Fruit fly (Drosophila melanogaster) whole organism: ENCODE results near the gene CG17612.

Source experiments
- CG8478 ChIP-seq: fragments of >200 bp; optimal IDR thresholded peaks from 2 replicates; lab custom pipeline; 2018; ENCODE audit warnings: inconsistent platforms
- Dll ChIP-seq: fragments of >200 bp; optimal IDR thresholded peaks from 2 replicates; lab custom pipeline; 2017
- EcR ChIP-seq, 2 experiments: fragments of >200 bp; optimal IDR thresholded peaks; 2 replicates each; lab custom pipeline; 2017; ENCODE audit warnings: missing biosample characterization in 2 of 2, missing genetic modification characterization in 2 of 2, missing genetic modification reagents in 2 of 2
- pan ChIP-seq: fragments of >200 bp; optimal IDR thresholded peaks from 2 replicates; lab custom pipeline; 2017
- psq ChIP-seq: fragments of >200 bp; optimal IDR thresholded peaks from 2 replicates; lab custom pipeline; 2017
- usp ChIP-seq: fragments of >200 bp; optimal IDR thresholded peaks from 2 replicates; lab custom pipeline; 2017; ENCODE audit warnings: missing biosample characterization, missing genetic modification characterization, mixed read lengths

The CG17612 gene

DNA sequence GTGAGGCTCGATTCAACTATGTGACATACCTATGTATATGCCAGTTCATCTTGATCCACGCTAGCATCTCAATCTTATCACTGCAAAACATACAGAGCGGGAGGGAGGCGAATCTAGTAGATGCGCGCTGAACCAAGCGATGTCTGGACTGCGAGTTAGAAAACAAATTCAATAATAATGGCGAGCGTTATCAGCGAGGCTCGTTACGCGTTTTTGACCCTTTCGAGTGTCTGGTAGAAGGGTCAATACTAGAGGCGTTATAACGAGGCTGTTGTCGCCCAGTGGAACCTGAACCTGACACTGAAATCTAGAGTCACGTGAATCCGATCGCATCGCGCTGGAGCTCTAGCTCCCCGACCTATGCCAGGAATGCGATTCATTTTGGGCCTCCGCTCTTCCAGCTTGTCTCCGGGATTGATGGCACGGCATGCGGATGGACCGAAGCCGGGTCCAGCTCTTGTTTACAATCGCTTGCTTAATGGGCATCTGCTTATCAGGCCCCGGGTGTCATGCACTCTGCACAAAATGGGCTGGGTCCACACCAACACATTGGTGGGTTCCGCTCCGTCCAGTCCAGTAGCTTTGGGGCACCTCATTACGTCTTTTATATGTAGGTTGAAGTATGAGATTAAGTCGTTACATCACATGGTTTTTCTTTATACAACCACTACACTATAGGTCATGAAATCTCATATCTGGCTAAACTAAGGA is 7.0 kb upstream of the CG17612 start:
- TF ChIP-seq EcR (GFP tag; optimal IDR thresholded peaks at IDR 0.05; lab: Kevin White, UChicago): no peak
- TF ChIP-seq CG8478 (lab: Kevin White, UChicago): no peak
- TF ChIP-seq pan (lab: Kevin White, UChicago): no peak
- no peak for TF ChIP-seq usp (GFP tag; lab: Kevin White, UChicago)

DNA sequence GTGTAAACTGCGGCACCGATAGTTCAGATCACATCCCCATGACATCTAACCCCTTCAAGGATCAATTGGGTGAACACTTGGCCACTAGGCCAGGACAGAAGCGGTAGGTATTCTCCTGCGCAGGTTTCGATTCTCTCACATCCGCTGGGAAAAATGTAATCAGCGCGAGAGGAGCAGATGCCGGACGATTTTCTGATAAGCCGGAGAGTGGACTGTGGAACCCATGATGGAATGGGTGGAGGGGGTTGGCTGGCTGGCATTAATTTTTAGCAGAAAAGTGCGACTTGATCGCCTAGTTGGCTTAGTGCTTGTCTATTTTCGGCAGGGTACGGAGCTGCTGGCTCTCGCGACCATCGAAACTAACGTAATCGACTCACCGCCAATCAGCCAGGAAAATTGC is 5.5 kb upstream of the CG17612 start, which contains the start of gene Tps1:
Gene Tps1, plus strand, starts transcription at position 301 of the 400 bp plus-strand sequence.
- TF ChIP-seq Dll (lab: Kevin White, UChicago) (no peak), EcR (GFP tag; optimal IDR thresholded peaks at IDR 0.05; lab: Kevin White, UChicago) (no peak), psq (lab: Kevin White, UChicago) (no peak), usp (GFP tag; lab: Kevin White, UChicago) (no peak), CG8478 (lab: Kevin White, UChicago) (no peak), pan (lab: Kevin White, UChicago) (no peak)

DNA sequence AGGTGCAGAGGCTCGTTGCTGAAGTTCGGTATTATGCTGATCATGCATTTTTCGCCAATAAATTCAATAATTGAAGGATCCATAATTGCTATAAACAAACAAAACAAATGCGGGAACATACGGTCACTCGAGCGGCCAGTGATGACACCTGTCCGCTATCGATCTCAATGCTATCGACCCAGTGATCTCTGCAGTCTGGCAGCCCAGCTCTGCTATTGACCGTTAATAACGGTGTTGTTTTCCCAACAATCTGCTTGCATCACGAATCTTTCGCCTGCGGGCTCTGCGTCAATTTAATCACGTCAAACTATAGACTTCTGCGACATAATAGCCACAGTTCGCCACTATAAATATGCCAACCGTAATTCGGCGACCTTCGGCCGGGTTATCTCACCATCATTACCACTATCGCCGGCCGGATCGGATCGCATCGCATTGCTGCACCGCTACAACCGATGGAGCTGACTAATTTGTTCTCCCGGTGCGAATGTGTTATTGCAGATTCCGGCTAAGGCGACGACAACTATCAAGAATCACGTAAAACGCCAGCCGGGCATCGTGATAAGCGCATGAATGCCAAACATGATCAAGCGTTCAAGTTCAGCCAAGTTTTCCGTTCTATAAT is 4.5 kb upstream of the CG17612 start, which contains the start of gene Psf2:
Gene Psf2, minus strand, starts transcription at position 431 of the 625 bp plus-strand sequence.
- TF ChIP-seq pan (lab: Kevin White, UChicago) (no peak), usp (GFP tag; lab: Kevin White, UChicago) (no peak), CG8478 (lab: Kevin White, UChicago) (no peak), Dll (lab: Kevin White, UChicago) (no peak), EcR (GFP tag; optimal IDR thresholded peaks at IDR 0.05; lab: Kevin White, UChicago) (no peak), psq (lab: Kevin White, UChicago) (no peak)

DNA sequence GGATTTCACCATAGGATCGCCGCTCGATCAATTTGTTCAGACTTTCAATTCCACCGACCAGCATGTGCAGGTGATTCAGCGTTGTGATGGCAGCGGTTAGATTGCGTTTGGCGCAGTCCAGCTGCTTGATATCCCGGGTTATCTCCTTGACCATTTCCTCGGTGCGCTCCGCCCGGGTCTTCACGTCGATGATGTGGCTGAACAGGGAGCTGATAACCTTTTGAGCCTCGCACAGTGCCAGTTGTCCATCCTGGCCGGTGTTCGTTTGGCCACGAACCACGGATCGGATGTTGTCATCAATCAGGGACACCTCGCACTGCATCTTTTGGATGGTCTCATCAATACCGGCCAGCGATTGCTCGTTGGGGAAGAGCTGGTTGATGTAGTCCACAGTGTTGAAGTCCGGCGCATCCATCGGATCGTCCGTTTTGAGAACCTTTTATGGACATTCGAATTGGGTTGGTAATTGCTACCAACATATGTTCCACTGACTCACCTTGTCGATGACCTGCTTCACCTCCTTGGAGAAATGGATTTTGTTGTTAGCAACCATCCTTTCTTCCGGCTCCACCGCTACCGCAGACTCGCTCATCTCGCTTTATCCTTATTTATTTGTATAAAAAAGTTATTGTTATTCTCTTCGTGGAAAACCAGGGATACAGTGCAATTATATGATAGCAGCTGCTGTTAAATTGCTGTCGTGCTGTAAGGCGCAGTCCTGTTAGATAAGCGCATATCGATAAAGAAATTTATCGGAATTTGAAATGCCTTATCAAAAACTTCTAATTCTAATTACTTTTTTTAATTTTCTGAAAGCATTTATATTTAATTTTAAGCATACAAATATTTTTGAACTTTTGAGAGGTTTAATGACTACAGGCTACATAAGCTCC is 3.1 kb upstream of the CG17612 start, which contains the start of gene Vps53:
Gene Vps53, minus strand, starts transcription at position 676 of the 893 bp plus-strand sequence.
- no peak for TF ChIP-seq EcR (GFP tag; optimal IDR thresholded peaks at IDR 0.05; lab: Kevin White, UChicago)
- no peak for TF ChIP-seq pan (lab: Kevin White, UChicago)
- no peak for TF ChIP-seq usp (GFP tag; lab: Kevin White, UChicago)
- TF ChIP-seq Dll (lab: Kevin White, UChicago): no peak
- no peak for TF ChIP-seq psq (lab: Kevin White, UChicago)
- TF ChIP-seq CG8478 (lab: Kevin White, UChicago): no peak

DNA sequence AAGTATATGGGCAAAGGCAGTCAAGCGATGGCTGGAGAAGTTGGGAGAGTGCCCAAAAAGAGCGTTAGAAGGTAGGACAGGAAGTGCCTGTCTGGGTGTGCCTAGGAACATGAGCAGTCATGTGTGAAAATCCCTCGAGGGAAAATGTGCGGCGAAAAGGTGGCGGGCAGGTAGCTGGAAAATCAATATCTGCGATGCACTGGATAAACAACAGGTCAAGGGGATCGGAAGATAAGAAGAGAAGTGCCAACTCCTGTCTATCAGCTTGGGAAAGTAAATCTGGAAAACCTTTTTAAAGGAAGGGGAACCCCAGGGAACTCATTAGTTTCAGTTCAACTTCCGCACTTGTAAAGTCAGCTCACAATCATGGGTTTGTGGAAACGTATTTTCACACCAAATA is 4.2 kb downstream of the CG17612 start:
- TF ChIP-seq usp (GFP tag; lab: Kevin White, UChicago): no peak
- TF ChIP-seq Dll (lab: Kevin White, UChicago): no peak
- no peak for TF ChIP-seq CG8478 (lab: Kevin White, UChicago)
- TF ChIP-seq psq (lab: Kevin White, UChicago): no peak
- TF ChIP-seq EcR (GFP tag; optimal IDR thresholded peaks at IDR 0.05; lab: Kevin White, UChicago): no peak
- TF ChIP-seq pan (lab: Kevin White, UChicago): no peak

DNA sequence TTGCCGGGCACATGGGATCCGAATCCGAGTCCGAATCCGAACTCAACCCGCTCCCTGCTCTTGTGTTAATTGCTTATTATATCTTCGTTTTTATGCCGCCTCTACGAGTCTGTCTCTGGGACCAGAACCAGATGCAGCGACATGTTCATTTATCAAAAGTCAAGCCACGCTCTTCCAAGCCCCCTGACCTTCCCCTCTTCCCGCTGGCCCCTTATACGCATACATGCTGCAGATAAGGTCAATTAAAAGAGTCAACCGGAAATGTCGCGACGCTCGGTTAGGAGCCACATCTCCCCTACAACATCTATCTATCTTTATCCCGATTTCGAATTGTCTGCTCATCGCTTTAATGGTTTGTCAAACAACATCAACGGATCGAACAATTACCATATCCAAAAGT is 4.8 kb downstream of the CG17612 start:
- TF ChIP-seq psq (lab: Kevin White, UChicago) (no peak), Dll (lab: Kevin White, UChicago) (no peak), usp (GFP tag; lab: Kevin White, UChicago) (no peak), CG8478 (lab: Kevin White, UChicago) (no peak), EcR (GFP tag; optimal IDR thresholded peaks at IDR 0.05; lab: Kevin White, UChicago) (no peak), pan (lab: Kevin White, UChicago) (no peak)

DNA sequence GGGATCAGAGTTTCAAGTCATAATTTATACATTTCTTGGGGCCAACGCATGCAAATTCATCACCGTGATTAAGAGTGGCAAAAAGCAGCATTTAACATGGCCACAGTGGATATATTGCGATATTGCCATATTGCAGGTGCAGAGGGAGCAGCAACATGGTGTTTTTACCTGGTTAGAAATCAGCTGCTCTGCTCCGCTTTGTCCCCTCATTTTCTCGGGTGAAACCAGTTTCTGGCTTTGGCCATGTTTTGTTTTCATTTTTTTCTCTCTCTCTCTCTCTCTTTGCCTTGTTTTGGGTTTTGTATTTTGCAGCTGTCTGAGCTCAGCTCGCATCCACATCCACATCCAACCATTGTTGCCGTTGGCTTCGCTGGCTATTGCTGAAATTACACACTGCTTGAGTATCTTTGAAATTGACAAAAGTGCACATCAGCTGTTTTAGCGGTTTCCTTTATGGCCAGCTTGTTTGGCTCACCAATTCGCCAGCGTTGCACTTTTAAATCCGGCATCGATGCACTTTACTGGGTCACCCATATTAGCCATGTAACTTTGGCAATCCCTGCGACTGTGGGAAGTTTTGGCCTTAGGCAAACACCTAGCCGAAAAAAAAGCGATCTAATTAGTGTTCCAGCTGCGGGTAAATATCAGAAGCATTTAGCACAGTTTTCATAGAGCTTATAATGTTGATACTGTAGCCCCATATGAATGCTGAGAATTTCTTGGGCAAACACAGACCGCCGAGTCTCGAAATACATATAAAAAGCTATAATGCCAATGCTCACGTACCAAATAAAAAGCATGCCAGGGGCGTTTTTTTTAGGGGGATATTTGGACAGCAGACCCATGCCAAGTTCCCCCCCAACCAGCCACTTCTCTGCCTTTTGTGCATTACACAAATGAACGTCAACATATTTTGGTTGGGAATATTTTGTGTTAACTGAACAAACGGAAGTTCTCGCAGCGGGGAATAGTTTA is 7.2 kb downstream of the CG17612 start:
- TF ChIP-seq CG8478 (lab: Kevin White, UChicago): no peak
- TF ChIP-seq EcR (GFP tag; optimal IDR thresholded peaks at IDR 0.05; lab: Kevin White, UChicago): no peak
- TF ChIP-seq Dll (lab: Kevin White, UChicago): no peak
- no peak for TF ChIP-seq pan (lab: Kevin White, UChicago)
- no peak for TF ChIP-seq psq (lab: Kevin White, UChicago)
- no peak for TF ChIP-seq usp (GFP tag; lab: Kevin White, UChicago)

DNA sequence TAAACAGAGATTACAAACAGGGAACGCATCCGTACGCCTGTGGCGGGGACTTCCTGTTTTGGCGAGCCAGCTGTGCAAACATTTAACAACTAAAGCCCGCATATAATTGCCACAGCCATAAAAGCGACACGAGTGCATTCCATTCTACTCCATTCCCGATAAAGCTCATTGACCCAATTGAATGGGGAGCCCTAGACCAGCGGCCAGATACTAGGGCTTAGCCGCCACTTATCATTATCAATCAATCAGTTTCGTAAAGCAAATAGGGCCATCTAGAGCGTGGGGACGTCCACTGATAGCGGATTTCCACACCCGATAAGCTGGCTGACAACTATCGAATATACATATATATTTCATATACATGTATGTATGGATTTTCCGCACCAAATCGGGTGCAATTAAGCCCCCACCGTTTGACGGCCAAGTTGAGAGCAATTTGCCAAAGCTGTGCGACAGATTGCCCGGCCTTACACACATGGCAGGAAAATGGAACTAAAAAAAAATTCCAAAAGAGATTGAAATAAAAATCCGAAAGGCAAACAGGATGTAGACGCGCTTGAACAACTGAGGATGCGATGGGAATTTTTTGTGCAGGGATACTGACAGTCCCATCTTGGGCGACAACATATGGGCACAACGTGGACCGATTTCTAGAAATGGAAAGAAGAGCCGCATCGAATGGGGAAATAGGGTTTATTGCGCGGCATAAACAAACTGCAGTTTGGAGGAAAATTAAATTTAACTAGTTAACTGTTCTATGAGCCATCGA is 9.5 kb downstream of the CG17612 start:
- TF ChIP-seq Dll (lab: Kevin White, UChicago) (no peak), pan (lab: Kevin White, UChicago) (no peak), psq (lab: Kevin White, UChicago) (no peak), usp (GFP tag; lab: Kevin White, UChicago) (no peak), CG8478 (lab: Kevin White, UChicago) (no peak), EcR (GFP tag; optimal IDR thresholded peaks at IDR 0.05; lab: Kevin White, UChicago) (no peak)

DNA sequence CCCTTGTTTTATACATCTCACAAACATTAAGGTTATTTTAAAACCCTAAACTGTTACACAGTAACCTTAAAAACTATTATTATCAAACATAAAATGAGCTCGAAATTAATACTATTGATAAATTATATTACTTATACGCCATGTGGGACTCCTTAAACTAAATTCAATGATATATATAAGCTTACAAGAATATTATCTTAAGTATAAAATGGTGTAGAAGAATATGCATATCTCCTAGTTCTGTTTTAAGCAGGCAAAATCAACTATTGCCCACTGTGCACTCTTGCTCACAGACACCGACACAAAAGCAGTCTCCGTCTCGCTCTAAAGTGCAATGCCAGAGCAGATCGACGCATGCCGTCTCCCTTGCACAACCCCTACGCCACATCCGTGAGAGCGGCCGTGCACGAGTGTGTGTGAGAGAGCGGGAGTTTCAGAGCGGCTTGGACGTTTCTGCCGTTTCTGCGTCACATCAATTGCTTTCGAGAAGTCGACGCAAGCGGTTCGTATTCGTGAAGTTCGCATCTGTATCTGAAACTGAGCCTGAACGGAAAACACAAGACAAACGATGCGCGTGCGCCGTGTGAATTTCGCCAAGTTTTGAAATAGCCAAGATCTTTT is 10.9 kb downstream of the CG17612 start:
- TF ChIP-seq usp (GFP tag; lab: Kevin White, UChicago) (no peak), psq (lab: Kevin White, UChicago) (no peak), EcR (GFP tag; optimal IDR thresholded peaks at IDR 0.05; lab: Kevin White, UChicago) (no peak), pan (lab: Kevin White, UChicago) (no peak), CG8478 (lab: Kevin White, UChicago) (peak; percentile 87), Dll (lab: Kevin White, UChicago) (peak; percentile 62)
